Worm (Caenorhabditis elegans) whole organism, L4/young adult: ENCODE results near the gene col-69.

Experiments used
- W03F9.2 ChIP-seq: fragments of 150-350 bp; optimal IDR thresholded peaks from 2 replicates; lab custom pipeline; 2014; ENCODE audit warnings: missing biosample characterization, missing genetic modification characterization
- dao-5 ChIP-seq: sonication (generic microtip); optimal IDR thresholded peaks from 2 replicates; lab custom pipeline; 2016; ENCODE audit warnings: missing genotype, missing genetic modification characterization, moderate library complexity, missing compliant biosample characterization
- him-1 ChIP-seq: sonication (generic microtip); optimal IDR thresholded peaks from 2 replicates; lab custom pipeline; 2016; ENCODE audit warnings: missing genotype, missing genetic modification reagents, missing genetic modification characterization, missing compliant biosample characterization

DNA sequence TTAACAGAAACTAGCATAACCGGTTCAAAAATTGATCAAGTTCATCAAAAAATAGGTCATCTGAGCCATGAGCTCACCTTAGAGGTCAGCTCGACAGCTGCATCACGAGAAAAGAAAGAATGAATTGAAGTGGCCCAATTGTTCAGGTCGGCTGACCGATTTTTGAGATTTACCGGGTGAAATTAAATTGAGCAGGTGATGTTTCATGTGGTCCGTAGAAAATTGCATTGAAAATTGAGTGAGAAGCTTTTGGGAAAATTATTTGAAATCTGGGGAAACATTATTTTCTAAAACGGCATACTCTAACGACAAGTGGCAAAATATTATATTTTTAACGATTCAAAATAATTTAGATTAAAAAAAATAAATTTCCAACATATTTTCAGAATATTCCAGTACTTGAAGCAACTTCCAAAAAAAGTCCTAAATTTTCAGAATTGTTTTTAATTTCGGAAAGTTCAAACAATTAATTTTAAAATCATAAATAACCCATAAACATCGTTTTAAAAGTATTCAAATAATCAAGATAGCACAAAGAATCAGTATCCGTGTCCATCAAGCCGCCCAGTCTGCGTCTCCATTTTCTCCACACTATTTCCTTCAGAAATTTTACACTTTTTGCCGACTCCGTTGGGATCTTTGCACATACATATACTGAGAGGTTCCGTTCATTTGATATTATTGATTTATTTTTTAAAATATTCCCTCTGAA is 20.2 kb upstream of the col-69 start, which contains the start of gene sgcb-1:
- TF ChIP-seq dao-5 (tag; lab: Kevin White, UChicago), result no peak
- TF ChIP-seq W03F9.2 (tag; lab: Kevin White, UChicago), result no peak
- TF ChIP-seq him-1 (tag; lab: Kevin White, UChicago), result no peak
